Worm (Caenorhabditis elegans): Measurements from ENCODE around the gene wdr-48.

DNA sequence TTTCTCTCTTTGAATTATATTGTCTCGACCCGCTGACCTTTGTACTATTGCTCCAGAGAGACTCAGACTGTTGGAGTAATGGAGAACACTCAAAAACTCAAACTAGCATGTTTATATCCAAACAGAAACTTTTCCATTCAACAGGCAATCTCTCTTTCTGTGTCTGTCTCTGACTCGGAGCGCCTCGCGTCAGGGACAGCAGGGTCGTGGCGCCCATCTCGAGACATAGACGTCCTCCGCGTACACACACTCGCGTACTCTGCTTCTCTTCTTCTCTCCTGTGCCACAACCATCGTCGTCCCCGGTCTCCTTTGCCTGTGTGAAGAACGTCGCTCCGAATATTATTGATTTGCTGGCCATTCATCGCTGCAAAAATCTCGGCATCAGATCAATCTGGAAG lies 26.7 kb upstream of the wdr-48 start:
- TF ChIP-seq nhr-12 (tag; optimal IDR thresholded peaks at IDR 0.05) (no peak), mep-1 (tag; optimal IDR thresholded peaks at IDR 0.05) (peak; percentile 61)

Measured in whole organism, L1 larva.